Worm (Caenorhabditis elegans): Measurements from ENCODE around the gene tin-9.2.
A peak's percentile ranks its signal among the peaks of the same experiment; 100 is the strongest.

tin-9.2 gene

DNA sequence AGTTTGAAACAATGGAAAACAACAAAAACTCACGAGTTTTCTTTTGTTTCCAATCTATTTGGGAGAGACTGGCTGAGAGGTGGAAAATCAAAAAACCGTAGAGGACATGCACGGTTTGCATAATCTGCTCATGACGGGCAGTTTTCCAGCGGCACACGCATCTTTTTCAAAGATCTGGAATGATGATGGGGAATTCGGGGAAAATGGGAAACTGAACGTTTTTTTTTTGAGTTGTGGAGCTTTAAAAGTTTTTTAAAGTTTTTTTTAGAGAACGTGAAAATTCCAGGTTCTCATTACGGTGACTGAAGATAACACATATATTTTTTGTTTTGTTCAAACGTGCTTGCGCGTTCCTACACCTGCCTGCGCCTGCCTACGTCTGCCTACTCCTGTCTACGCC is 22.2 kb upstream of the tin-9.2 start, which contains the start of gene C39E9.7:
C39E9.7 (minus strand) TSS at position 101 of the 400 bp plus-strand sequence.
- TF ChIP-seq skn-1 (tag; optimal IDR thresholded peaks at IDR 0.05) (no peak), lin-15B (tag; optimal IDR thresholded peaks at IDR 0.05) (no peak), unc-39 (tag; optimal IDR thresholded peaks at IDR 0.05) (no peak), ama-1 (optimal IDR thresholded peaks at IDR 0.05) (no peak), lin-39 (tag; optimal IDR thresholded peaks at IDR 0.05) (no peak)

DNA sequence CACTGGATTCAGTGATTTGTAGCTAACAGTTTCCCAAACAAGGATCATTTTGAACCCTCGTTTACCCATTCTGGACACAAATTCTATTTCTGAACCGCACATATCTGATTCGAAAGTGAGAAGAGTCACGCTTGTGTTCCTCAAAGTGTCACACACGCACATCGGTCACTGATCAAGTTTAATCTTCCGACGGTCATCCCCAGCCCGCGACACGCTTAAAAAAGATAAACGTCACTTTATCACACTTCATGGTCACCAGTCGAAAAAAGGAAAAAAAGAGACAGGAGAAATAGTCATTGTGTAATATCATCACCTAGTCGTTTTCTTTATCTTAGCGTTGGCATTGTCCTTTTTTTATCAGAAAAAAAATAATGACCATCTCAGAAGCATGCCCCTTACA is 21.1 kb upstream of the tin-9.2 start:
- no peak for TF ChIP-seq nhr-77 (tag; optimal IDR thresholded peaks at IDR 0.05)
- TF ChIP-seq daf-12 (tag; optimal IDR thresholded peaks at IDR 0.05) = no peak
- no peak for TF ChIP-seq fkh-2 (tag; optimal IDR thresholded peaks at IDR 0.05)
- TF ChIP-seq elt-3 (tag; optimal IDR thresholded peaks at IDR 0.05) = no peak
- no peak for TF ChIP-seq R02D3.7 (tag; optimal IDR thresholded peaks at IDR 0.05)
- no peak for TF ChIP-seq unc-39 (tag; optimal IDR thresholded peaks at IDR 0.05)
- peak; percentile 91 for TF ChIP-seq nhr-43 (tag; optimal IDR thresholded peaks at IDR 0.05; ENCODE audit: poor library complexity, severe bottlenecking)
- TF ChIP-seq jun-1 (tag; optimal IDR thresholded peaks at IDR 0.05) = no peak
- TF ChIP-seq egl-5 (tag; optimal IDR thresholded peaks at IDR 0.05) = no peak
- TF ChIP-seq eor-1 (tag; optimal IDR thresholded peaks at IDR 0.05) = no peak
- no peak for TF ChIP-seq mdl-1 (tag; optimal IDR thresholded peaks at IDR 0.05)
- no peak for TF ChIP-seq tbx-2 (tag; optimal IDR thresholded peaks at IDR 0.05)
- TF ChIP-seq nhr-11 (tag; optimal IDR thresholded peaks at IDR 0.05) = no peak
- no peak for TF ChIP-seq lin-39 (tag; optimal IDR thresholded peaks at IDR 0.05)
- TF ChIP-seq snpc-4 (tag; optimal IDR thresholded peaks at IDR 0.05) = no peak
- no peak for TF ChIP-seq mml-1 (tag; optimal IDR thresholded peaks at IDR 0.05)
- TF ChIP-seq nhr-25 (tag; optimal IDR thresholded peaks at IDR 0.05) = peak; percentile 81
- TF ChIP-seq egl-27 (tag; optimal IDR thresholded peaks at IDR 0.05) = no peak
- no peak for TF ChIP-seq hmg-11 (tag; optimal IDR thresholded peaks at IDR 0.05)
- TF ChIP-seq nhr-23 (tag; optimal IDR thresholded peaks at IDR 0.05) = peak; percentile 39
- TF ChIP-seq sea-2 (GFP tag; optimal IDR thresholded peaks at IDR 0.05) = no peak
- TF ChIP-seq lsy-12 (tag; optimal IDR thresholded peaks at IDR 0.05) = no peak
- TF ChIP-seq zag-1 (tag; optimal IDR thresholded peaks at IDR 0.05) = no peak
- no peak for TF ChIP-seq nfya-1 (tag; optimal IDR thresholded peaks at IDR 0.05; ENCODE audit: insufficient read depth)
- no peak for TF ChIP-seq ZK546.5 (tag; optimal IDR thresholded peaks at IDR 0.05)

DNA sequence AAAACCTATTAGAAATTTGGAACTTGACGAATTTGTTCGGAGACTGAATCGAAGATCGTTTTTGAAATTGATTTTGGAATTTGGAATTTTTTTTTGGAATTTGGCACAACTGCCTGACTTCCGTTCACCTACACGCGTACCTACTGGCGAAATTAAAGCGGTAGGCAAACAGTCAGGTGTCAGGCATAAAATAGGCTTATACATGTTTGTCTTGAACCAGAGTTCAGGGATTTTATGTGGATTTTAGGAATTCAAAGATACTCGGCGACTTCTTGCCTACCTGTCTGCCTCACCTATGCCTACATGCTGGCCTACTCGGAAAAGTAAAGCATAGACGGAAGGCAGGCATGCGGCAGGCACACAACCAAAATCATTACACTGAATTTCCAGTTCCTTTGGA is 20.5 kb upstream of the tin-9.2 start:
- TF ChIP-seq lsy-12 (tag; optimal IDR thresholded peaks at IDR 0.05) (no peak), ztf-4 (tag; optimal IDR thresholded peaks at IDR 0.05) (no peak), nhr-28 (tag; optimal IDR thresholded peaks at IDR 0.05) (no peak), nhr-67 (tag; optimal IDR thresholded peaks at IDR 0.05) (no peak), lin-39 (tag; optimal IDR thresholded peaks at IDR 0.05) (no peak), nfya-1 (tag; optimal IDR thresholded peaks at IDR 0.05; ENCODE audit: insufficient read depth) (no peak), ama-1 (optimal IDR thresholded peaks at IDR 0.05) (no peak), nhr-12 (tag; optimal IDR thresholded peaks at IDR 0.05) (no peak), jun-1 (tag; optimal IDR thresholded peaks at IDR 0.05) (no peak)

DNA sequence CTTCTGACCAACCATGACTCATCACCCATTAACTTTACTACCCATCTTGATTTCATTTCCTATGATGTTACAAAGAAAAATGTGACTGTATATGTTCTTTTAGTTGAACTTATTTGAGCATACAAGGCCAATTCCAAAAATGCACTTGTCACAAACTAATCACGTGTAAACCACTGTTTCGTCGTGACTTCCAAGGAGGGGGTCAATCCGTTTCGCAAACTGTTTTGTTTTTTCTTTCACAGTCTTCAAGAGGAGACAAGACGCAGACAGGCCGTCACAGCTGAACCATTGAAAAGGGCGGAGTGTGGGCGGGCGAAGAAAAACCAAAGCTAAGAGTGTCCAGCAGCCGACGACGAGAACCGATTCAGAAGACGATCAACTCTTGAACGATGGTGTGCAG is 19.7 kb upstream of the tin-9.2 start, which contains the start of gene C39E9.8:
C39E9.8 (plus strand) TSS at position 328 of the 400 bp plus-strand sequence.
- TF ChIP-seq eor-1 (tag; optimal IDR thresholded peaks at IDR 0.05) = no peak
- TF ChIP-seq ceh-9 (tag; optimal IDR thresholded peaks at IDR 0.05) = no peak
- peak; percentile 79 for TF ChIP-seq nhr-25 (tag; optimal IDR thresholded peaks at IDR 0.05)
- TF ChIP-seq sea-2 (GFP tag; optimal IDR thresholded peaks at IDR 0.05) = no peak
- TF ChIP-seq nhr-43 (tag; optimal IDR thresholded peaks at IDR 0.05; ENCODE audit: poor library complexity, severe bottlenecking) = peak; percentile 77
- peak; percentile 47 for TF ChIP-seq nhr-23 (tag; optimal IDR thresholded peaks at IDR 0.05)
- TF ChIP-seq ceh-28 (tag; optimal IDR thresholded peaks at IDR 0.05) = no peak

DNA sequence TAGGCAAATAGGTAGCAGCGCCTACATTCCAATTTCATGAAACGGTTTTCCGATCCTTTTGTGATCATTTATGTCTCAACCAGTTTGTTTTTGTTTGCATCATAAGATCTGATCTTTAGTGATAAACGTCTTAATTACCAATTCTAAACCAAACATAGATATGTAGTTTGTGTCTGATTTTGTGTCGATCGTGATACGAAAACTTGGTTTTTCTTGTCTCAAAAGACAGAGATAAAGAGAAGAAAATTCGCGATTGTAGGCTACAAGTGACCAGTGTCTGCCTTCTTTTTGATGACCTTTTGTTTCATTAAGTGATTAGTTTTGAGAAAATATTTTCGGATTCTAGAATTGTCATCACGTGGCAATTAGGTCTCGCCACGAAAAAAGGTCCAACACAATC is 18.6 kb upstream of the tin-9.2 start:
- TF ChIP-seq ama-1 (optimal IDR thresholded peaks at IDR 0.05) (peak; percentile 24), nhr-23 (tag; optimal IDR thresholded peaks at IDR 0.05) (peak; percentile 63), nhr-11 (tag; optimal IDR thresholded peaks at IDR 0.05) (peak; percentile 34), nhr-12 (tag; optimal IDR thresholded peaks at IDR 0.05) (no peak), egl-27 (tag; optimal IDR thresholded peaks at IDR 0.05) (no peak), nhr-25 (tag; optimal IDR thresholded peaks at IDR 0.05) (peak; percentile 30), elt-3 (tag; optimal IDR thresholded peaks at IDR 0.05) (peak in 1 of 3 experiments; percentile 12), nfya-1 (tag; optimal IDR thresholded peaks at IDR 0.05; ENCODE audit: insufficient read depth) (peak; percentile 18), nhr-43 (tag; optimal IDR thresholded peaks at IDR 0.05; ENCODE audit: poor library complexity, severe bottlenecking) (peak; percentile 57), elt-2 (tag; optimal IDR thresholded peaks at IDR 0.05) (no peak)
